Worm (Caenorhabditis elegans) whole organism, early embryonic: Measurements from ENCODE around the gene laf-1.

ENCODE experiments used
- B0310.2 ChIP-seq: sonication (generic microtip); optimal IDR thresholded peaks from 2 replicates; lab custom pipeline; 2016; ENCODE audit warnings: mild to moderate bottlenecking, missing genetic modification characterization, missing compliant biosample characterization
- F13C5.2 ChIP-seq: sonication (generic microtip); optimal IDR thresholded peaks from 2 replicates; lab custom pipeline; 2017; ENCODE audit warnings: mild to moderate bottlenecking, missing genetic modification characterization, inconsistent platforms, missing compliant biosample characterization
- aly-1 ChIP-seq: sonication (generic microtip); optimal IDR thresholded peaks from 2 replicates; lab custom pipeline; 2016; ENCODE audit warnings: missing genetic modification characterization, missing compliant biosample characterization
- ama-1 ChIP-seq: fragments of 150-350 bp; optimal IDR thresholded peaks from 2 replicates; lab custom pipeline; 2014
- ceh-13 ChIP-seq: fragments of 200-800 bp; sonication (Bioruptor generic); optimal IDR thresholded peaks from 2 replicates; lab custom pipeline; 2018; ENCODE audit warnings: mild to moderate bottlenecking, missing genetic modification characterization, missing compliant biosample characterization
- ceh-36 ChIP-seq: sonication (generic microtip); optimal IDR thresholded peaks from 2 replicates; lab custom pipeline; 2016; ENCODE audit warnings: missing genetic modification characterization, inconsistent platforms, missing compliant biosample characterization
- ets-7 ChIP-seq: sonication (generic microtip); optimal IDR thresholded peaks from 2 replicates; lab custom pipeline; 2016; ENCODE audit warnings: missing genotype, missing genetic modification characterization, missing compliant biosample characterization
- flt-1 ChIP-seq: fragments of 200-800 bp; sonication (Bioruptor generic); IDR thresholded peaks from 2 replicates; pipeline ENCODE4 v1.3.6; 2022; ENCODE audit warnings: missing genetic modification characterization, missing compliant biosample characterization
- hmbx-1 ChIP-seq: sonication (generic microtip); optimal IDR thresholded peaks from 2 replicates; lab custom pipeline; 2016; ENCODE audit warnings: mild to moderate bottlenecking, missing genetic modification characterization, missing compliant biosample characterization
- hmg-4 ChIP-seq: fragments of 200-800 bp; sonication (Bioruptor generic); optimal IDR thresholded peaks from 2 replicates; lab custom pipeline; 2018; ENCODE audit warnings: mild to moderate bottlenecking, missing genetic modification characterization, missing compliant biosample characterization
- hnd-1 ChIP-seq: sonication (generic microtip); optimal IDR thresholded peaks from 2 replicates; lab custom pipeline; 2016; ENCODE audit warnings: missing genetic modification characterization, missing compliant biosample characterization
- pes-1 ChIP-seq: fragments of 200-800 bp; sonication (Bioruptor generic); IDR thresholded peaks from 2 replicates; pipeline ENCODE4 v1.3.6; 2022; ENCODE audit warnings: missing genetic modification reagents, missing genetic modification characterization, missing compliant biosample characterization
- scrt-1 ChIP-seq: fragments of 200-800 bp; sonication (Bioruptor generic); IDR thresholded peaks from 2 replicates; pipeline ENCODE4 v1.3.6; 2022; ENCODE audit warnings: missing genetic modification characterization, missing compliant biosample characterization
- sea-1 ChIP-seq: fragments of 200-800 bp; sonication (Bioruptor generic); conservative IDR thresholded peaks from 2 replicates; pipeline ENCODE4 v1.3.6; 2022; ENCODE audit warnings: missing genetic modification characterization, missing compliant biosample characterization
- tbx-11 ChIP-seq: fragments of 200-800 bp; sonication (Bioruptor generic); IDR thresholded peaks from 2 replicates; pipeline ENCODE4 v1.3.6; 2022; ENCODE audit warnings: missing genetic modification characterization, missing compliant biosample characterization
- tbx-37 ChIP-seq: fragments of 200-800 bp; sonication (Bioruptor generic); conservative IDR thresholded peaks from 2 replicates; pipeline ENCODE4 v1.3.6; 2022; ENCODE audit warnings: missing genetic modification reagents, missing genetic modification characterization, missing compliant biosample characterization
- tra-4 ChIP-seq: sonication (generic microtip); optimal IDR thresholded peaks from 2 replicates; lab custom pipeline; 2017; ENCODE audit warnings: missing genetic modification characterization, missing compliant biosample characterization

Gene laf-1

DNA sequence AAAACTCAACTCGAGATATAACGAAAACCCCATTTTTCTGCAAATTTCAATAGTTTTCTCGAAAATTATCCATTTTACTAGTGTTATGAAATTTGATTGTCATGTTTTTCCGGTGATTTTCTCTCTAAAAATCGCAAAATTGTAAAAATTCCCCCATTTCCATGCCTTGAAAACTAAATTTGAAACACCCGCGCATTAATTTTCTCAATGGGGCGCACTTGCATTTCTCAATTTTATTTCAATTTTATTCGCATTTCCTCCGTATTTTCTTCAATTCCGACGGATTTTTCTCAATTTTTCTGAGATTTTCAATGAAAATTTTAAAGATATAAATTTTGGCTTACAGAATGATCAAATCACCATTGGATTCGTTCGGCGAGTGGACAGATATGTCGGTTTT, 26.2 kb upstream of the laf-1 start, which contains the start of gene Y71H2AM.3:
Gene Y71H2AM.3 (plus strand): TSS at position 347 of the 400 bp plus-strand sequence.
- no peak for TF ChIP-seq tbx-11 (GFP tag; lab: Robert Waterston, UW)
- TF ChIP-seq F13C5.2 (tag; lab: Kevin White, UChicago), result peak; percentile 22

- TF ChIP-seq sea-1 (no peak), ets-7 (tag; lab: Kevin White, UChicago) (no peak), hmbx-1 (tag; lab: Kevin White, UChicago) (no peak), aly-1 (tag; lab: Kevin White, UChicago) (no peak), B0310.2 (tag; lab: Kevin White, UChicago) (no peak), tbx-11 (GFP tag; lab: Robert Waterston, UW) (no peak), hmg-4 (GFP tag; lab: Kevin White, UChicago) (no peak), pes-1 (GFP tag; lab: Robert Waterston, UW) (no peak), tbx-37 (GFP tag; lab: Robert Waterston, UW) (no peak)
Measured at ce11 chrIII:2804461-2804860, 25.6 kb upstream of the laf-1 start.

DNA sequence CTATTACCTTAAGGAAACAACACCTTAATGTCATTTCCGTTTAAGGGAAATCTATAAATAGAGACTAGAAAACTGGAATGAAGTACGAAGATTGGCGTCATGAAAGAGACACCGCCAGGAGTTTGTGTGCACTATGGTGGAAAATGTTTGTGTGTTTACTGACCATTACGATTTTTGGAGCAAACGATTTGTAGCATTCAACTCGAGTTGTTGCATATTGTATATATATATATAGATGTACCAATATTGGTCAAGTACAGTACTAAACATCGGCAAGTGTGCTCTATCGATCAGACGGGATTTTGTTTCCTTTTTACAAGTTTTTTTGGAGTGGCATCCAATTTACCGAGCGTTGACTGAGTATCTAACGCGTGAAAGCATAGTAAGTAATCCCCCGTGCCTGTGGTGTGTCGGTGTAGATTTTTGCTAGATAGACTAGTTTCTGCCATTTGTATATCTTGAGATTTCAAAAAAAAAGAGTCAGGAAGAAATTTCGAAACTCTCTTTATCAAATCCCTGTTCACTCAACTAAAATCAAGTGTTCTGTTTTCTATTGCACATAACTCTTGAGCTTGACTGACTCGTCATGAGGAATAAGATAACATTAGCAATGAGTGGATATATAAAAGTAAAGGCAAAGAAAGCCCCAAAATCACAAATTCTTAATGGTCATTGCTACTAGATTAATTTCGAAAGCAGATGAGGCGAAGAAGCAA, 23.1 kb upstream of the laf-1 start, which contains the start of the genes twk-45 and Y71H2AM.25:
Gene twk-45 (minus strand): TSS at position 101 of the 716 bp plus-strand sequence.
Gene Y71H2AM.25 (plus strand): TSS at position 666 of the 716 bp plus-strand sequence.
- TF ChIP-seq tbx-37 (GFP tag; lab: Robert Waterston, UW) (no peak), F13C5.2 (tag; lab: Kevin White, UChicago) (no peak), hnd-1 (tag; lab: Kevin White, UChicago) (no peak), ceh-13 (no peak), scrt-1 (no peak), flt-1 (GFP tag; lab: Robert Waterston, UW) (no peak)

DNA sequence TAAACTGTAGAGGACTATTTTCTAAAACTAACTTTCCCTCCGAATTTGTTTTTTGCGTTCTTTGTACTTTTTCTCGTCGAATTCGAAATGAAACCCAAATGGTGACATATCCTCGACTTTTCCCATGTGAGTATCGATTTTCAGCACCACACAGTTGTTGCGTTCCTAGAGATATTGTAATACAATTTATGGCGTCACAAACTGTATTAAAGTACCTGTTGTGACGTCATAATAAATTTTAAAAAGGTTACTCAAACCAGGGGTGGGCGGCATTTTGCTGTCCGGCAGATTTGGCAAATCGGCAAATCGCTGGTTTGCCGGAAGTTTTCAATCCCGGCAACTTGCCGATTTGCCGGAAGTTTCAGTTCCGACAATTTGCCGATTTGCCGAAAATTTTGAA, 21.9 kb upstream of the laf-1 start:
- TF ChIP-seq tbx-11 (GFP tag; lab: Robert Waterston, UW), result no peak
- no peak for TF ChIP-seq aly-1 (tag; lab: Kevin White, UChicago)
- TF ChIP-seq tbx-37 (GFP tag; lab: Robert Waterston, UW), result no peak
- TF ChIP-seq ceh-36, result no peak
- TF ChIP-seq F13C5.2 (tag; lab: Kevin White, UChicago), result no peak
- TF ChIP-seq hmg-4 (GFP tag; lab: Kevin White, UChicago), result no peak
- TF ChIP-seq ets-7 (tag; lab: Kevin White, UChicago), result no peak
- no peak for TF ChIP-seq ceh-13
- no peak for TF ChIP-seq hnd-1 (tag; lab: Kevin White, UChicago)
- TF ChIP-seq ama-1 (lab: Kevin White, UChicago), result no peak
- TF ChIP-seq scrt-1, result no peak
- no peak for TF ChIP-seq pes-1 (GFP tag; lab: Robert Waterston, UW)
- no peak for TF ChIP-seq flt-1 (GFP tag; lab: Robert Waterston, UW)
- TF ChIP-seq hmbx-1 (tag; lab: Kevin White, UChicago), result no peak
- no peak for TF ChIP-seq B0310.2 (tag; lab: Kevin White, UChicago)
- no peak for TF ChIP-seq sea-1
- no peak for TF ChIP-seq tra-4 (tag; lab: Kevin White, UChicago)

DNA sequence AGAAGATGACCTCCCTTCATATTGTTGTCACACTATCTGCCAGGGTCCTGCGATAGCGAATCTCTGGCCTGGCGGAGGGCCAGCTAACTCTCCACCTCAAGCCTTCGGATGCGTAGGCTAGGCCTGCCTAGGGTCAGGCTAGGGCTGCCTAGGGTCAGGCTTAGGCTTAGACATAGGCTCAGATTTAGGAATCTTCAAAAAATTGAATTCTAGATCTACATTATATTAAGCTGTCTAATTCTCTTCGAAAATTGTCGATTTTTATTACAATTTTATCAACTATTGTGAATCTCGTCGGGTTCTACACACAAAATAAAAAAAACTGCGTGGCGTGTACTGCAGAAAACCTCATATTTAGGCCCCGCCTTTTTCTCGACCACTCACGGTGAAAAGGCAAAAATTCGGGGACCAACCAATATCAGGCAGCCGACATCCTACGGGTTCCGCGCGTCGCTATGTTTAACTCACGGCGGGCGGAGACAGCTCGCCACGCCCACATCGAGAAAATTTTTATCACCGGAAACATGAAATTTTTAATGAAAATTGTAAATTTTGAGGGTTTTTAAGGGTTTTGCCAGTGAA, 16.7 kb upstream of the laf-1 start:
- no peak for TF ChIP-seq F13C5.2 (tag; lab: Kevin White, UChicago)
- no peak for TF ChIP-seq tbx-11 (GFP tag; lab: Robert Waterston, UW)

DNA sequence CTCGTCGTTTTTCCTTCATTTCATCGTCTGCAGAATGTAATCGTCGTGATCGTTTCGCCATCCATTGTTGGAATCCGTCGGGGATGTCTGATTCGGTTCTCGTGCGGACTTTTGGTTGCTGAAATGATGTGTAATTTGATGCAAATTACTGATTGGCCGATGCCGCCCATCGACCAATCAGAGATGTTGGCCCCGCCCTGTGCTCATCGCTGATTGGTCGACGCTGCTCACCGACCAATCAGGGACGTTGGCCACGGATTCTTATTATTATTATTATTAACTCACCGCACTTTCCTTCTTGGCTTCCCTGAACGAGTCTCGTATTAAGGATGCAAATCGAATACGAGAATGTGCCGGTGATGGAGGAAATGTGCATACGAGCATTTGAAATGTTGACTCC, 15.2 kb upstream of the laf-1 start:
- TF ChIP-seq hnd-1 (tag; lab: Kevin White, UChicago) (no peak), ceh-13 (no peak), tbx-11 (GFP tag; lab: Robert Waterston, UW) (no peak), tbx-37 (GFP tag; lab: Robert Waterston, UW) (no peak), B0310.2 (tag; lab: Kevin White, UChicago) (no peak), tra-4 (tag; lab: Kevin White, UChicago) (no peak), scrt-1 (no peak), ceh-36 (no peak), hmbx-1 (tag; lab: Kevin White, UChicago) (no peak), sea-1 (no peak), flt-1 (GFP tag; lab: Robert Waterston, UW) (no peak)

- no peak for TF ChIP-seq F13C5.2 (tag; lab: Kevin White, UChicago)
- no peak for TF ChIP-seq flt-1 (GFP tag; lab: Robert Waterston, UW)
- no peak for TF ChIP-seq hnd-1 (tag; lab: Kevin White, UChicago)
- TF ChIP-seq tbx-37 (GFP tag; lab: Robert Waterston, UW), result no peak
- no peak for TF ChIP-seq ceh-13
- TF ChIP-seq tbx-11 (GFP tag; lab: Robert Waterston, UW), result no peak
- no peak for TF ChIP-seq aly-1 (tag; lab: Kevin White, UChicago)
- no peak for TF ChIP-seq hmg-4 (GFP tag; lab: Kevin White, UChicago)
- no peak for TF ChIP-seq scrt-1
- no peak for TF ChIP-seq tra-4 (tag; lab: Kevin White, UChicago)
- no peak for TF ChIP-seq sea-1
- TF ChIP-seq ama-1 (lab: Kevin White, UChicago), result no peak
- no peak for TF ChIP-seq pes-1 (GFP tag; lab: Robert Waterston, UW)
- TF ChIP-seq hmbx-1 (tag; lab: Kevin White, UChicago), result no peak
- TF ChIP-seq ceh-36, result no peak
- no peak for TF ChIP-seq B0310.2 (tag; lab: Kevin White, UChicago)
- no peak for TF ChIP-seq ets-7 (tag; lab: Kevin White, UChicago)
Measured at ce11 chrIII:2787979-2788491, 9.2 kb upstream of the laf-1 start, which contains the start of gene tbcc-1. Gene tbcc-1 (plus strand): TSS chrIII:2788441.
